Worm (Caenorhabditis elegans) whole organism, L2 larva: ENCODE data around the gene B0563.9.
"Not testable (repeated sequence)": the region's sequence is repeated elsewhere in the genome, so short reads cannot be mapped to it uniquely, and the experiment has no call there.

ENCODE experiments used
- C34F6.9 ChIP-seq: fragments of 150-350 bp; optimal IDR thresholded peaks from 2 replicates; lab custom pipeline; 2014; ENCODE audit warnings: missing biosample characterization, missing genetic modification characterization
- Y55F3AM.14 ChIP-seq: fragments of 200-800 bp; sonication (Bioruptor generic); optimal IDR thresholded peaks from 2 replicates; lab custom pipeline; 2018; ENCODE audit warnings: mild to moderate bottlenecking, missing genetic modification characterization, missing compliant biosample characterization
- aly-2 ChIP-seq: fragments of 150-350 bp; optimal IDR thresholded peaks from 2 replicates; lab custom pipeline; 2014; ENCODE audit warnings: missing biosample characterization, missing genetic modification characterization
- ama-1 ChIP-seq: fragments of 150-350 bp; optimal IDR thresholded peaks from 2 replicates; lab custom pipeline; 2018; ENCODE audit warnings: inconsistent platforms
- blmp-1 ChIP-seq: sonication (generic microtip); optimal IDR thresholded peaks from 2 replicates; lab custom pipeline; 2017; ENCODE audit warnings: missing genetic modification characterization, mild to moderate bottlenecking, missing compliant biosample characterization, antibody characterized with exemption, moderate library complexity; ENCODE audit not compliant: insufficient read depth
- ceh-82 ChIP-seq: fragments of 150-350 bp; optimal IDR thresholded peaks from 2 replicates; lab custom pipeline; 2014; ENCODE audit warnings: missing biosample characterization, missing genetic modification characterization
- dmd-4 ChIP-seq: sonication (generic microtip); optimal IDR thresholded peaks from 2 replicates; lab custom pipeline; 2017; ENCODE audit warnings: missing biosample characterization, missing genetic modification characterization
- elt-1 ChIP-seq: fragments of 150-350 bp; optimal IDR thresholded peaks from 2 replicates; lab custom pipeline; 2014; ENCODE audit warnings: missing biosample characterization, missing genetic modification characterization
- elt-3 ChIP-seq: sonication (generic microtip); optimal IDR thresholded peaks from 2 replicates; lab custom pipeline; 2017; ENCODE audit warnings: missing biosample characterization, missing genetic modification characterization
- gmeb-1 ChIP-seq: fragments of 150-350 bp; optimal IDR thresholded peaks from 2 replicates; lab custom pipeline; 2014; ENCODE audit warnings: missing biosample characterization, missing genetic modification characterization
- lin-11 ChIP-seq: fragments of 150-350 bp; sonication (generic microtip); optimal IDR thresholded peaks from 2 replicates; lab custom pipeline; 2014; ENCODE audit warnings: missing biosample characterization, missing genetic modification characterization, inconsistent platforms, mixed read lengths
- lsy-2 ChIP-seq, 2 experiments: fragments of 150-350 bp in 1 of 2; sonication (generic microtip) in 1 of 2; optimal IDR thresholded peaks; 2 replicates each; lab custom pipeline; 2014 to 2017; ENCODE audit warnings: missing biosample characterization in 2 of 2, missing genetic modification characterization in 2 of 2
- mab-5 ChIP-seq: fragments of 150-350 bp; optimal IDR thresholded peaks from 2 replicates; lab custom pipeline; 2014; ENCODE audit warnings: missing biosample characterization, missing genetic modification characterization
- nhr-10 ChIP-seq: sonication (generic microtip); optimal IDR thresholded peaks from 2 replicates; lab custom pipeline; 2017; ENCODE audit warnings: missing biosample characterization, missing genetic modification characterization
- nhr-12 ChIP-seq: fragments of 150-350 bp; optimal IDR thresholded peaks from 2 replicates; lab custom pipeline; 2014; ENCODE audit warnings: missing biosample characterization, missing genetic modification characterization
- nhr-129 ChIP-seq: fragments of 150-350 bp; optimal IDR thresholded peaks from 2 replicates; lab custom pipeline; 2014; ENCODE audit warnings: missing biosample characterization, missing genetic modification characterization
- nhr-21 ChIP-seq: fragments of 150-350 bp; optimal IDR thresholded peaks from 2 replicates; lab custom pipeline; 2014; ENCODE audit warnings: missing biosample characterization, missing genetic modification characterization
- nhr-23 ChIP-seq: fragments of 150-350 bp; optimal IDR thresholded peaks from 2 replicates; lab custom pipeline; 2014; ENCODE audit warnings: missing biosample characterization, missing genetic modification reagents, missing genetic modification characterization
- nhr-237 ChIP-seq: fragments of 150-350 bp; optimal IDR thresholded peaks from 2 replicates; lab custom pipeline; 2014; ENCODE audit warnings: missing biosample characterization, missing genetic modification characterization
- nhr-77 ChIP-seq: fragments of 150-350 bp; optimal IDR thresholded peaks from 2 replicates; lab custom pipeline; 2014; ENCODE audit warnings: missing biosample characterization, missing genetic modification characterization
- peb-1 ChIP-seq: fragments of 150-350 bp; optimal IDR thresholded peaks from 2 replicates; lab custom pipeline; 2014; ENCODE audit warnings: missing biosample characterization, missing genetic modification characterization
- skn-1 ChIP-seq: sonication (generic microtip); optimal IDR thresholded peaks from 2 replicates; lab custom pipeline; 2017; ENCODE audit warnings: missing biosample characterization, missing genetic modification characterization
- sma-3 ChIP-seq: sonication (generic microtip); optimal IDR thresholded peaks from 2 replicates; lab custom pipeline; 2016; ENCODE audit warnings: missing genetic modification reagents, missing genetic modification characterization, missing compliant biosample characterization
- sma-9 ChIP-seq, 2 experiments: fragments of 150-350 bp in 1 of 2; sonication (generic microtip) in 1 of 2; optimal IDR thresholded peaks; 2 replicates each; lab custom pipeline; 2014 to 2016; ENCODE audit warnings: missing genetic modification characterization in 2 of 2, mild to moderate bottlenecking in 1 of 2, missing biosample characterization in 1 of 2, missing compliant biosample characterization in 1 of 2, missing genetic modification reagents in 1 of 2, moderate library complexity in 1 of 2
- snpc-4 ChIP-seq: fragments of 150-350 bp; optimal IDR thresholded peaks from 2 replicates; lab custom pipeline; 2014; ENCODE audit warnings: missing biosample characterization, missing genetic modification characterization
- unc-39 ChIP-seq: fragments of 150-350 bp; optimal IDR thresholded peaks from 2 replicates; lab custom pipeline; 2014; ENCODE audit warnings: missing biosample characterization, missing genetic modification characterization
- zag-1 ChIP-seq: fragments of 150-350 bp; optimal IDR thresholded peaks from 2 replicates; lab custom pipeline; 2014; ENCODE audit warnings: missing biosample characterization, missing genetic modification characterization
- ztf-1 ChIP-seq: fragments of 200-800 bp; sonication (Bioruptor generic); conservative IDR thresholded peaks from 2 replicates; pipeline ENCODE4 v1.3.6; 2022; ENCODE audit warnings: missing genetic modification characterization, missing compliant biosample characterization

B0563.9 gene

DNA sequence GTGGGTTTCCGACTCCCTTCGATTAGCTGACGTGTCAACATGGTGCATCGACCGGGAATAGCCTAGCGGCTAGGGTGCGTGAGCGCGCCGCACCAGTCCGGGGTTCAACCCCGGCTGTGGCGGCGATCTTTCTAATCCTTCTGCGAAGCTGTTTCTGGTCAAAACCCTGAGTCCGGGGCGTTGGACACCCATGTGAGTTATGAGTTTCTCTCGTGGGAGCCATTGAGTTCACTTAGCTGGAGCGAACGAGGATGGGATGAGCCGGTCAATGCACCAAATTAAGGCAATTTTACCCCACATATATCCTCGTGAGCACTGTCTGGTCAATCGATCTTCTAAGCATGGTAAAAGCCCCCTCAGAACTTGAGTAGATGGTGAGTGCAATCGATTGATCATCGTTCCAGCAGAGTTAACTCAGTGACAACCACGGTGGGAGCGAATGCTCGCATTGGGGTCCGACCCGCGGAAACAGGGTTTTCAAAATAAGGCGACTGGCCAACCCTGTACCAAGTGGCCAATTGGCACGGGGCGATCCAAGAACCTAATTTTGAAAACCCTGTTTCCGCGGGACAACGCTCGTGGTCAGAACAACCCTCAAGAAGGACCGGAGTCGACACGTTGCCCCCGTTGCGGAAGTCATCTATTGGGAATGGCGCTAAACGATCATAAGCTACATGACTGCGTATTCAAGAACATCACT, 23.6 kb downstream of the B0563.9 start, which contains the start of gene Y81B9A.1:
Gene Y81B9A.1, plus strand, starts transcription at position 650 of the 700 bp plus-strand sequence.
- TF ChIP-seq ama-1 (lab: Kevin White, UChicago) (no peak), C34F6.9 (tag; lab: Kevin White, UChicago) (no peak), lsy-2 (tag; optimal IDR thresholded peaks at IDR 0.05; lab: Kevin White, UChicago) (no peak), elt-1 (tag; lab: Kevin White, UChicago) (no peak), nhr-237 (tag; lab: Kevin White, UChicago) (no peak), nhr-129 (no peak), snpc-4 (tag; lab: Kevin White, UChicago) (no peak), unc-39 (no peak), elt-3 (tag; lab: Kevin White, UChicago) (no peak), skn-1 (tag; lab: Kevin White, UChicago) (no peak), Y55F3AM.14 (GFP tag; lab: Kevin White, UChicago) (no peak), sma-9 (GFP tag; optimal IDR thresholded peaks at IDR 0.05; lab: Kevin White, UChicago) (no peak), sma-9 (tag; optimal IDR thresholded peaks at IDR 0.05; lab: Kevin White, UChicago) (no peak), nhr-10 (tag; lab: Kevin White, UChicago) (no peak)

DNA sequence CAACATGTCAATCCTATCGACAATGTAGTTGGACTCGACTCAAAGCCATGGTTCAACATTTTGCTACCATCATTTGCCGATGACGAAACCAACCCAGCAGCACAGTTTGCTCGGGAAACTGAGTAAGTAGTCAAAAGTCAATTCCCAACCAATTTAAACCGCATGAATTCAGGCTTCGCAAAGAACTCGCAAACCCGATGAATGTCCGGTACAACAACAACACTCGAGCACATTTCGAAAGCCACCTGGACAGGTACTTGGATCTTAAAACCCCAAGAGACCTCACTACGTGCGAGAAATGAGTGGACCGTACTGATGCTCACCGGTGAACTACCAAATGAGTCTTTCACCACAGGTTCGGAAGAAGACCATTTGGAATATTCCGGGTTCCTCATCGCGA, 25.7 kb downstream of the B0563.9 start:
- TF ChIP-seq ceh-82 (no peak), C34F6.9 (tag; lab: Kevin White, UChicago) (no peak), nhr-12 (tag; lab: Kevin White, UChicago) (no peak), lin-11 (tag; lab: Kevin White, UChicago) (no peak), zag-1 (tag; lab: Kevin White, UChicago) (no peak), lsy-2 (tag; optimal IDR thresholded peaks at IDR 0.05; lab: Kevin White, UChicago) (no peak), blmp-1 (tag; lab: Kevin White, UChicago) (no peak), nhr-237 (tag; lab: Kevin White, UChicago) (no peak)

DNA sequence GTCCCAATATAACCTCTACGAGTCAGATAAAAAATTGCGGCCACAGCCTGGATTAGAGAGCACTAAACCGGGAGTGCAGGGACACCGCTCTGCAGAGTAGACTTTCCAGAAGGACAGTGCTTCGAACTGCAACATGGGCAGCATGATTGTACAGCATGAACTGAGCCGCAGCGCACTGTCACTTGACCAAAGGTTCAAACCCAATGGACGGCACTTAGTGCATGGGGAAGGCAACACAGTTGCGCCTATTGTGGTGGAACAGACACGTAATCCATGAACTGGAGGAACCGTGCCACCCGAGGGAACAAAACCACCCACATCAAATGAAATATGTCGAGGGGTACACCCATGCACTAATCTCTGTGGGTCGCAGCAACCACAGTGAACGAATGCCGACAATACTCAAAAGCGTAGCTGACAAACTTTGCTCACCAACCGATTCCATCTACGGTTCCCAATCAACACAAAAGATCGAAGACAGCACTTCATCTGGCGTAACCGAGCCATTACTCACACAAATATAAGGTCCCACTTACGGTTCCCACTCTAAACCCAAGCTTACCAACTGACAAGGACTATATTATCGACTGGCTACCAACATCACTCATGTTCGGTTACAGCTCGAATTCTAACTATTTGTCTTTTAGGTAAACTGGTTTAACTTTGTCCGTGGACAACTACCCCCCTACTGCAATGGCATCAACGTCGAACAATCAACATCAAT, 27.2 kb downstream of the B0563.9 start:
- TF ChIP-seq gmeb-1 (tag; lab: Kevin White, UChicago) (no peak), nhr-129 (no peak), lsy-2 (tag; optimal IDR thresholded peaks at IDR 0.05; lab: Kevin White, UChicago) (no peak), mab-5 (tag; lab: Kevin White, UChicago) (no peak), nhr-23 (tag; lab: Kevin White, UChicago) (no peak), sma-9 (GFP tag; optimal IDR thresholded peaks at IDR 0.05; lab: Kevin White, UChicago) (no peak), sma-9 (tag; optimal IDR thresholded peaks at IDR 0.05; lab: Kevin White, UChicago) (no peak), lin-11 (tag; lab: Kevin White, UChicago) (no peak), blmp-1 (tag; lab: Kevin White, UChicago) (no peak), aly-2 (tag; lab: Kevin White, UChicago) (no peak), nhr-21 (no peak), sma-3 (GFP tag; lab: Kevin White, UChicago) (no peak), skn-1 (tag; lab: Kevin White, UChicago) (no peak), peb-1 (tag; lab: Kevin White, UChicago) (no peak), nhr-12 (tag; lab: Kevin White, UChicago) (no peak)

- not testable (repeated sequence) for TF ChIP-seq nhr-23 (tag; lab: Kevin White, UChicago); nhr-21; dmd-4 (tag; lab: Kevin White, UChicago)
These were observed 35.1 kb downstream of the B0563.9 start, which contains the start of gene crb-3 for ce11 chrX:9203468-9203867. crb-3 (plus strand) TSS chrX:9203768.

- no peak for TF ChIP-seq Y55F3AM.14 (GFP tag; lab: Kevin White, UChicago)
- no peak for TF ChIP-seq nhr-77 (tag; lab: Kevin White, UChicago)
- no peak for TF ChIP-seq blmp-1 (tag; lab: Kevin White, UChicago)
- TF ChIP-seq sma-9 (GFP tag; optimal IDR thresholded peaks at IDR 0.05; lab: Kevin White, UChicago), result no peak
- TF ChIP-seq sma-9 (tag; optimal IDR thresholded peaks at IDR 0.05; lab: Kevin White, UChicago), result no peak
- no peak for TF ChIP-seq ztf-1 (GFP tag; lab: Robert Waterston, UW)
These were observed 36.6 kb downstream of the B0563.9 start for ce11 chrX:9204986-9205385.
